Worm (Caenorhabditis elegans) whole organism, late embryonic: ENCODE data around the gene dpy-3.

ENCODE experiments used
- ceh-22 ChIP-seq: sonication (generic microtip); optimal IDR thresholded peaks from 2 replicates; lab custom pipeline; 2017; ENCODE audit warnings: missing biosample characterization, missing genetic modification characterization
- ceh-9 ChIP-seq: sonication (generic microtip); optimal IDR thresholded peaks from 2 replicates; lab custom pipeline; 2016; ENCODE audit warnings: mild to moderate bottlenecking, missing genetic modification characterization, inconsistent platforms, missing compliant biosample characterization
- hlh-15 ChIP-seq: sonication (generic microtip); optimal IDR thresholded peaks from 2 replicates; lab custom pipeline; 2016; ENCODE audit warnings: missing genetic modification characterization, missing compliant biosample characterization
- hlh-30 ChIP-seq: sonication (generic microtip); optimal IDR thresholded peaks from 2 replicates; lab custom pipeline; 2017; ENCODE audit warnings: antibody characterized with exemption, missing genetic modification characterization, missing compliant biosample characterization; ENCODE audit not compliant: insufficient read depth
- sox-2 ChIP-seq: fragments of 200-800 bp; sonication (Bioruptor generic); IDR thresholded peaks from 2 replicates; pipeline ENCODE4 v1.3.6; 2022; ENCODE audit warnings: missing genetic modification reagents, missing genetic modification characterization, missing compliant biosample characterization
- unc-86 ChIP-seq: sonication (generic microtip); optimal IDR thresholded peaks from 2 replicates; lab custom pipeline; 2016; ENCODE audit warnings: missing genetic modification characterization, missing compliant biosample characterization

- no peak for TF ChIP-seq ceh-9
- TF ChIP-seq hlh-30 = no peak
- TF ChIP-seq hlh-15 (tag; lab: Kevin White, UChicago) = no peak
- TF ChIP-seq unc-86 (tag; lab: Kevin White, UChicago) = no peak
- no peak for TF ChIP-seq ceh-22 (tag; lab: Kevin White, UChicago)
- TF ChIP-seq sox-2 = no peak
Observed at ce11 chrX:2105310-2105709, 40.1 kb downstream of the dpy-3 start, which contains the start of gene F53B1.3.
